Fruit fly (Drosophila melanogaster): ENCODE data around the gene Orct.
A peak's percentile ranks its signal among the peaks of the same experiment; 100 is the strongest.

The Orct gene

dm6 chr3R:24252494-24252893 is 23.6 kb upstream of the Orct start, which contains the start of gene beta-PheRS (continued):
- TF ChIP-seq Sin3A (optimal IDR thresholded peaks at IDR 0.05) (peak; percentile 72), tll (GFP tag; optimal IDR thresholded peaks at IDR 0.05) (peak in 1 of 2 experiments; percentile 29), exex (tag; optimal IDR thresholded peaks at IDR 0.05) (no peak), pan (optimal IDR thresholded peaks at IDR 0.05) (no peak), pan (GFP tag; optimal IDR thresholded peaks at IDR 0.05 in 1 of 2, IDR thresholded peaks at IDR 0.05 in 1 of 2) (peak in 1 of 2 experiments; percentile 46), CG4404 (GFP tag; IDR thresholded peaks at IDR 0.05) (no peak), az2 (GFP tag; optimal IDR thresholded peaks at IDR 0.05) (peak; percentile 52), ttk (GFP tag; IDR thresholded peaks at IDR 0.05) (peak; percentile 9; the same call in 1 of the 2 replicates), sug (tag; optimal IDR thresholded peaks at IDR 0.05) (no peak), Usf (GFP tag; optimal IDR thresholded peaks at IDR 0.05) (peak; percentile 17), GATAe (GFP tag; conservative IDR thresholded peaks at IDR 0.05) (0 out of 2 replicates have a peak, but pooled peaks have one; percentile 32), Myb (GFP tag; optimal IDR thresholded peaks at IDR 0.05) (peak; percentile 63), HLH54F (GFP tag; optimal IDR thresholded peaks at IDR 0.05) (peak; percentile 61)

dm6 chr3R:24258333-24258732 is 17.7 kb upstream of the Orct start:
- TF ChIP-seq CG17361 (GFP tag; IDR thresholded peaks at IDR 0.05), result no peak
- no peak for TF ChIP-seq CG6683 (GFP tag; optimal IDR thresholded peaks at IDR 0.05)
- no peak for TF ChIP-seq CG3281 (GFP tag; optimal IDR thresholded peaks at IDR 0.05)
- no peak for TF ChIP-seq trh (GFP tag; optimal IDR thresholded peaks at IDR 0.05)
- TF ChIP-seq HLH3B (GFP tag; IDR thresholded peaks at IDR 0.05), result no peak
- TF ChIP-seq H2.0 (GFP tag; IDR thresholded peaks at IDR 0.05), result no peak
- TF ChIP-seq CG32772 (GFP tag; IDR thresholded peaks at IDR 0.05), result no peak
- no peak for TF ChIP-seq CG11723 (GFP tag; optimal IDR thresholded peaks at IDR 0.05)
- no peak for TF ChIP-seq dysf (GFP tag; IDR thresholded peaks at IDR 0.05)
- TF ChIP-seq Hr78 (GFP tag; optimal IDR thresholded peaks at IDR 0.05), result peak in 1 of 2 experiments; percentile 49
- no peak for TF ChIP-seq esg (GFP tag; conservative IDR thresholded peaks at IDR 0.05)
- TF ChIP-seq cad (GFP tag; optimal IDR thresholded peaks at IDR 0.05), result peak; percentile 93
- TF ChIP-seq gsb-n (tag; optimal IDR thresholded peaks at IDR 0.05), result no peak
- no peak for TF ChIP-seq CG12104 (GFP tag; optimal IDR thresholded peaks at IDR 0.05)
- TF ChIP-seq CG18619 (GFP tag; optimal IDR thresholded peaks at IDR 0.05), result no peak
- no peak for TF ChIP-seq sens-2 (GFP tag; IDR thresholded peaks at IDR 0.05)
- TF ChIP-seq HHEX (GFP tag; optimal IDR thresholded peaks at IDR 0.05), result no peak
- peak; percentile 31 for TF ChIP-seq Elba2 (GFP tag; optimal IDR thresholded peaks at IDR 0.05)
- TF ChIP-seq zen (tag; optimal IDR thresholded peaks at IDR 0.05), result peak; percentile 60
- TF ChIP-seq fd64A (GFP tag; optimal IDR thresholded peaks at IDR 0.05), result no peak
- no peak for TF ChIP-seq toy (GFP tag; IDR thresholded peaks at IDR 0.05)
- TF ChIP-seq hb (GFP tag; IDR thresholded peaks at IDR 0.05; ENCODE audit: partially characterized antibody), result no peak
- no peak for TF ChIP-seq gce (GFP tag; IDR thresholded peaks at IDR 0.05)
- TF ChIP-seq fd102C (GFP tag; optimal IDR thresholded peaks at IDR 0.05), result no peak

- peak; percentile 86 for TF ChIP-seq CG8089 (GFP tag; optimal IDR thresholded peaks at IDR 0.05)
- TF ChIP-seq CG10654 (GFP tag; optimal IDR thresholded peaks at IDR 0.05), result peak; percentile 81
- TF ChIP-seq D19B (GFP tag; optimal IDR thresholded peaks at IDR 0.05), result peak; percentile 76
- peak in 1 of 2 experiments; percentile 73 for TF ChIP-seq Hr78 (GFP tag; optimal IDR thresholded peaks at IDR 0.05)
- TF ChIP-seq Drgx (GFP tag; IDR thresholded peaks at IDR 0.05), result peak; percentile 93
- TF ChIP-seq CG3726 (GFP tag; IDR thresholded peaks at IDR 0.05), result peak; percentile 80; the same call in 2 of the 3 replicates
- TF ChIP-seq Hr39 (optimal IDR thresholded peaks at IDR 0.05), result no peak
- peak; percentile 92 for TF ChIP-seq org-1 (GFP tag; optimal IDR thresholded peaks at IDR 0.05)
- TF ChIP-seq CG1603 (tag; optimal IDR thresholded peaks at IDR 0.05), result peak; percentile 94
- TF ChIP-seq CG2129 (GFP tag; IDR thresholded peaks at IDR 0.05; ENCODE audit: partially characterized antibody), result no peak
- TF ChIP-seq CG4730 (GFP tag; IDR thresholded peaks at IDR 0.05), result peak; percentile 76
- no peak for TF ChIP-seq zf30C (GFP tag; optimal IDR thresholded peaks at IDR 0.05)
- TF ChIP-seq Xbp1 (GFP tag; optimal IDR thresholded peaks at IDR 0.05), result peak; percentile 87
- 0 out of 3 replicates have a peak, but pooled peaks have one; percentile 46 for TF ChIP-seq z (GFP tag; IDR thresholded peaks at IDR 0.05)
These were observed 16.6 kb upstream of the Orct start for dm6 chr3R:24259278-24260040.
